Fruit fly (Drosophila melanogaster) whole organism, prepupa: Measurements from ENCODE around the gene CG11350.

Experiments
- CG10631 ChIP-seq: fragments of 200-800 bp; sonication (Bioruptor generic); optimal IDR thresholded peaks from 2 replicates; lab custom pipeline; 2016; ENCODE audit warnings: missing biosample characterization, missing genetic modification characterization
- CG10669 ChIP-seq: fragments of 200-800 bp; sonication (Bioruptor generic); optimal IDR thresholded peaks from 3 replicates; lab custom pipeline; 2018; ENCODE audit warnings: missing biosample characterization, mild to moderate bottlenecking, missing genetic modification characterization, moderate library complexity
- CG11294 ChIP-seq: fragments of 200-800 bp; sonication (Bioruptor generic); IDR thresholded peaks from 2 replicates; pipeline ENCODE4 v1.3.6; 2022; ENCODE audit warnings: missing biosample characterization, missing genetic modification characterization
- CG11762 ChIP-seq: fragments of 200-800 bp; sonication (Bioruptor generic); optimal IDR thresholded peaks from 3 replicates; lab custom pipeline; 2016; ENCODE audit warnings: missing biosample characterization, missing genetic modification characterization; ENCODE audit not compliant: insufficient read depth
- CG15336 ChIP-seq: fragments of 200-800 bp; sonication (Bioruptor generic); IDR thresholded peaks from 2 replicates; pipeline ENCODE4 v1.3.6; 2022; ENCODE audit warnings: missing biosample characterization, missing genetic modification characterization
- CG1621 ChIP-seq: fragments of 200-800 bp; sonication (Bioruptor generic); optimal IDR thresholded peaks from 3 replicates; lab custom pipeline; 2018; ENCODE audit warnings: missing biosample characterization, mild to moderate bottlenecking, missing genetic modification characterization
- CG16779 ChIP-seq: fragments of 200-800 bp; sonication (Bioruptor generic); optimal IDR thresholded peaks from 3 replicates; lab custom pipeline; 2017; ENCODE audit warnings: missing biosample characterization, mild to moderate bottlenecking, missing genetic modification characterization
- CG3032 ChIP-seq: fragments of 200-800 bp; optimal IDR thresholded peaks from 2 replicates; lab custom pipeline; 2019; ENCODE audit warnings: missing biosample characterization, mild to moderate bottlenecking, missing genetic modification characterization, moderate library complexity
- CG6163 ChIP-seq: fragments of 200-800 bp; sonication (Bioruptor generic); IDR thresholded peaks from 3 replicates; pipeline ENCODE4 v1.3.6; 2022; ENCODE audit warnings: missing biosample characterization, missing genetic modification characterization
- CG6276 ChIP-seq: fragments of 200-800 bp; sonication (Bioruptor generic); optimal IDR thresholded peaks from 2 replicates; lab custom pipeline; 2017; ENCODE audit warnings: missing biosample characterization, mild to moderate bottlenecking, missing genetic modification characterization
- CG6792 ChIP-seq: fragments of 200-800 bp; sonication (Bioruptor generic); optimal IDR thresholded peaks from 3 replicates; lab custom pipeline; 2016; ENCODE audit warnings: missing biosample characterization, missing genetic modification characterization
- CG6808 ChIP-seq: fragments of 200-800 bp; sonication (Bioruptor generic); optimal IDR thresholded peaks from 3 replicates; lab custom pipeline; 2017; ENCODE audit warnings: missing biosample characterization, missing genetic modification characterization, mild to moderate bottlenecking, moderate library complexity, missing genetic modification reagents
- CG7368 ChIP-seq: fragments of 200-800 bp; sonication (Bioruptor generic); optimal IDR thresholded peaks from 3 replicates; lab custom pipeline; 2016; ENCODE audit warnings: missing biosample characterization, missing genetic modification characterization
- CG8632 ChIP-seq: fragments of 200-800 bp; sonication (Bioruptor generic); optimal IDR thresholded peaks from 3 replicates; lab custom pipeline; 2016; ENCODE audit warnings: missing biosample characterization, missing genetic modification characterization
- Eip78C ChIP-seq: fragments of 200-800 bp; sonication (Bioruptor generic); peaks from one replicate; lab custom pipeline; 2016; ENCODE audit warnings: missing biosample characterization, missing genetic modification characterization
- Gug ChIP-seq: fragments of 200-800 bp; sonication (Bioruptor generic); IDR thresholded peaks from 2 replicates; pipeline ENCODE4 v1.3.6; 2022; ENCODE audit warnings: missing biosample characterization, missing genetic modification characterization
- Hr38 ChIP-seq: sonication (Bioruptor generic); optimal IDR thresholded peaks from 2 replicates; lab custom pipeline; 2016; ENCODE audit warnings: missing biosample characterization, missing genetic modification characterization
- Smox ChIP-seq: fragments of 200-800 bp; sonication (Bioruptor generic); optimal IDR thresholded peaks from 3 replicates; lab custom pipeline; 2016; ENCODE audit warnings: missing biosample characterization, missing genetic modification characterization
- Sox102F ChIP-seq: fragments of 200-800 bp; sonication (Bioruptor generic); optimal IDR thresholded peaks from 2 replicates; lab custom pipeline; 2016; ENCODE audit warnings: missing biosample characterization, mild to moderate bottlenecking, missing genetic modification characterization
- Sox14 ChIP-seq: fragments of 200-800 bp; sonication (Bioruptor generic); optimal IDR thresholded peaks from 3 replicates; lab custom pipeline; 2016; ENCODE audit warnings: missing biosample characterization, missing genetic modification characterization
- Sox15 ChIP-seq: fragments of 200-800 bp; sonication (Bioruptor generic); optimal IDR thresholded peaks from 3 replicates; lab custom pipeline; 2016; ENCODE audit warnings: missing biosample characterization, missing genetic modification characterization
- achi ChIP-seq: fragments of 200-800 bp; sonication (Bioruptor generic); optimal IDR thresholded peaks from 3 replicates; lab custom pipeline; 2016; ENCODE audit warnings: missing biosample characterization, missing genetic modification characterization
- acj6 ChIP-seq: fragments of 200-800 bp; sonication (Bioruptor generic); optimal IDR thresholded peaks from 3 replicates; lab custom pipeline; 2016; ENCODE audit warnings: missing biosample characterization, missing genetic modification characterization
- dac ChIP-seq: fragments of 200-800 bp; sonication (Bioruptor generic); optimal IDR thresholded peaks from 2 replicates; lab custom pipeline; 2017; ENCODE audit warnings: missing biosample characterization, mild to moderate bottlenecking, missing genetic modification characterization
- dsx ChIP-seq: fragments of 200-800 bp; optimal IDR thresholded peaks from 3 replicates; lab custom pipeline; 2019; ENCODE audit warnings: missing biosample characterization, mild to moderate bottlenecking, missing genetic modification characterization, moderate library complexity; ENCODE audit not compliant: poor library complexity, severe bottlenecking
- esn ChIP-seq: fragments of 200-800 bp; sonication (Bioruptor generic); optimal IDR thresholded peaks from 2 replicates; lab custom pipeline; 2016; ENCODE audit warnings: missing biosample characterization, mild to moderate bottlenecking, missing genetic modification characterization, moderate library complexity
- fd59A ChIP-seq: fragments of 200-800 bp; sonication (Bioruptor generic); optimal IDR thresholded peaks from 2 replicates; lab custom pipeline; 2017; ENCODE audit warnings: missing biosample characterization, mild to moderate bottlenecking, missing genetic modification characterization, missing genetic modification reagents
- fkh ChIP-seq: fragments of 200-800 bp; sonication (Bioruptor generic); optimal IDR thresholded peaks from 3 replicates; lab custom pipeline; 2017; ENCODE audit warnings: missing biosample characterization, mild to moderate bottlenecking, missing genetic modification characterization, moderate library complexity
- pdm3 ChIP-seq: fragments of 200-800 bp; sonication (Bioruptor generic); optimal IDR thresholded peaks from 3 replicates; lab custom pipeline; 2016; ENCODE audit warnings: missing biosample characterization, missing genetic modification characterization
- salr ChIP-seq, 2 experiments: fragments of 200-800 bp; sonication (Bioruptor generic); optimal IDR thresholded peaks; 3 replicates each; lab custom pipeline; 2016 to 2018; ENCODE audit warnings: missing biosample characterization in 2 of 2, missing genetic modification characterization in 2 of 2, mild to moderate bottlenecking in 1 of 2
- spab ChIP-seq: fragments of 200-800 bp; sonication (Bioruptor generic); optimal IDR thresholded peaks from 2 replicates; lab custom pipeline; 2017; ENCODE audit warnings: missing biosample characterization, mild to moderate bottlenecking, missing genetic modification characterization, missing genetic modification reagents
- topi ChIP-seq: fragments of 200-800 bp; sonication (Bioruptor generic); optimal IDR thresholded peaks from 3 replicates; lab custom pipeline; 2016; ENCODE audit warnings: missing biosample characterization, missing genetic modification characterization
- vri ChIP-seq: fragments of 200-800 bp; sonication (Bioruptor generic); optimal IDR thresholded peaks from 3 replicates; lab custom pipeline; 2016; ENCODE audit warnings: missing biosample characterization, mild to moderate bottlenecking, missing genetic modification characterization

Gene CG11350

dm6 chr3L:4447229-4447628 is 35.4 kb upstream of the CG11350 start:
- TF ChIP-seq achi (GFP tag; lab: Kevin White, UChicago) (no peak), topi (GFP tag; lab: Kevin White, UChicago) (no peak), CG3032 (tag; lab: Kevin White, UChicago) (no peak)

- no peak for TF ChIP-seq fd59A (GFP tag; lab: Kevin White, UChicago)
- TF ChIP-seq CG6163: no peak
- TF ChIP-seq dsx (GFP tag; lab: Kevin White, UChicago): no peak
- TF ChIP-seq, all 60 proteins: peak for 0
Measured at dm6 chr3L:4458063-4458462, 24.5 kb upstream of the CG11350 start, which contains the start of gene CG11345. CG11345 (minus strand) TSS chr3L:4458163.

DNA sequence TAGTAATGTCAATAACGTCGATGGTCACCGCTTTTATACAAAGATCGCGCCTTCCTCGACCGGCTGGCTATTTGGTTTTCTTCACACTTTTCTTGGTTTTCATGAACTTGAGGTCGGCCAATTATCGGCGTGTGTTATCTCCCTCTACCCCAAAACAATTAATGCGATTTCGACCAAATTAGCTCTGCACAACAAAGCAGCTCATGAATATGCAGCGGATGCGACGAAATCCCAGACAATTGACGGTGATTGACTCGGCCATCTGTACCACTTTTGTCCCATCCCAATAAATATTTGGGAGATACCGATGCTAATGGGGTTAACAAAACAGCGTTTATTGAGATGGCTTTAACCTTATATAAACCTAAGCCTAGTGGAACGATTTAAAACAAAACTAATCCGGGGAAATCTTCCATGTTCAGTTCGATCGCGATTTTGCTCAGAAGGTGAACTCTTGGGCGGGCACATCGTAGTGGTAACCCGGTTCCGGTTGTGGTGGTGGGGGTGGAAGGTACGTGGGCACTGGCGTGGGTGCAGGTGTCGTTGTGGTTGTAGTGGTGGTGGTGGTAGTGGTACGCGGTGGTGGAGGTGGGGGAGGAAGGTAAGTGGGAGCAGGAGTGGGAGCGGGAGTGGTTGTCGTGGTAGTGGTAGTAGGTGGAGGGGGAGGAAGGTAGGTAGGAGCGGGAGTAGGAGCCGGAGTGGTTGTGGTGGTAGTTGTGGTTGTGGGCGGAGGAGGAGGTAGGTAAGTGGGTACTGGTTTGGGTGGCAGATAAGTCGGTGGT is 22.1 kb upstream of the CG11350 start, which contains the start of gene CG15022:
CG15022 (minus strand) TSS at position 11 of the 782 bp plus-strand sequence.
- TF ChIP-seq CG6808 (GFP tag; lab: Kevin White, UChicago) (no peak), salr (GFP tag; optimal IDR thresholded peaks at IDR 0.05; lab: Kevin White, UChicago) (no peak), CG16779 (tag; lab: Kevin White, UChicago) (no peak)

dm6 chr3L:4461454-4462045 is 21.1 kb upstream of the CG11350 start, which contains the start of gene CG15023:
CG15023 (minus strand) TSS chr3L:4461504.
- TF ChIP-seq dac (GFP tag; lab: Kevin White, UChicago) (no peak), CG11294 (GFP tag; lab: Robert Waterston, UW) (no peak), CG7368 (GFP tag; lab: Kevin White, UChicago) (no peak), Sox15 (GFP tag; lab: Kevin White, UChicago) (no peak), Eip78C (GFP tag; lab: Kevin White, UChicago) (peak; percentile 61), esn (GFP tag; lab: Kevin White, UChicago) (no peak), Hr38 (GFP tag; lab: Kevin White, UChicago) (no peak)
- TF ChIP-seq, all 60 proteins: peak for 1

dm6 chr3L:4463773-4464301 is 18.8 kb upstream of the CG11350 start, which contains the start of gene CG15024:
CG15024 (minus strand) TSS chr3L:4463823.
- no peak for TF ChIP-seq fkh (GFP tag; lab: Kevin White, UChicago)
- TF ChIP-seq CG16779 (tag; lab: Kevin White, UChicago): no peak
- no peak for TF ChIP-seq vri (GFP tag; lab: Kevin White, UChicago)
- no peak for TF ChIP-seq CG6792
- TF ChIP-seq CG10669 (GFP tag; lab: Kevin White, UChicago): no peak
- no peak for TF ChIP-seq achi (GFP tag; lab: Kevin White, UChicago)
- no peak for TF ChIP-seq CG6163
- TF ChIP-seq Sox14: no peak

DNA sequence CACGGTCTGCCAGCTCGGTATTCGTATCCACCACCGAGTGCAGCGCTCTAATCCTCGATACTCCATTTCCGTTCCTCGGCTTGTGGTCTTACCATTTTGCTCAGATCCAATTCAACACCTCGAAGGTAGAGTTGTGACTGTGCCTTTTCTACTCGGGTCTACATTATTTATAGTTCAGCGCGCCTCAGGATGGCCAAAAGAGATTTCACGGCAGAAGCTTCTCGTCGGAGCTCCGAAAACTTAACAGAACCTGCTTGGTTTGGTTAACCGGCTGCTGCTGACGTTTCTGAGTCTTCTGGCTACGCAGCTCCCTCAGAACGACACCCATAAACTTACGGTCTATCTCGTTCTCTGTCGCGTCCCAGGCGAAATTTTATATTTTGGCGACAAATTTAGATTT is 16.1 kb upstream of the CG11350 start, which contains the start of gene CG32241:
CG32241 (minus strand) TSS at position 101 of the 400 bp plus-strand sequence.
- no peak for TF ChIP-seq topi (GFP tag; lab: Kevin White, UChicago)
- TF ChIP-seq acj6: no peak
- no peak for TF ChIP-seq fkh (GFP tag; lab: Kevin White, UChicago)
- TF ChIP-seq pdm3 (GFP tag; lab: Kevin White, UChicago): no peak
- TF ChIP-seq CG10631: no peak
- TF ChIP-seq CG1621: no peak

- TF ChIP-seq CG6276 (no peak), Smox (GFP tag; lab: Kevin White, UChicago) (no peak), CG15336 (GFP tag; lab: Robert Waterston, UW) (no peak), spab (no peak), CG8632 (no peak), Gug (GFP tag; lab: Robert Waterston, UW) (no peak), fd59A (GFP tag; lab: Kevin White, UChicago) (no peak), topi (GFP tag; lab: Kevin White, UChicago) (no peak), Sox102F (no peak), CG6808 (GFP tag; lab: Kevin White, UChicago) (no peak), fkh (GFP tag; lab: Kevin White, UChicago) (no peak), CG11762 (GFP tag; lab: Kevin White, UChicago) (no peak)
Measured at dm6 chr3L:4469701-4470100, 12.9 kb upstream of the CG11350 start, which contains the start of gene CG32249. CG32249 (plus strand) TSS chr3L:4470001.
